Worm (Caenorhabditis elegans): Measurements from ENCODE around the gene Y57A10C.1.
A peak's percentile ranks its signal among the peaks of the same experiment; 100 is the strongest.

Gene Y57A10C.1

DNA sequence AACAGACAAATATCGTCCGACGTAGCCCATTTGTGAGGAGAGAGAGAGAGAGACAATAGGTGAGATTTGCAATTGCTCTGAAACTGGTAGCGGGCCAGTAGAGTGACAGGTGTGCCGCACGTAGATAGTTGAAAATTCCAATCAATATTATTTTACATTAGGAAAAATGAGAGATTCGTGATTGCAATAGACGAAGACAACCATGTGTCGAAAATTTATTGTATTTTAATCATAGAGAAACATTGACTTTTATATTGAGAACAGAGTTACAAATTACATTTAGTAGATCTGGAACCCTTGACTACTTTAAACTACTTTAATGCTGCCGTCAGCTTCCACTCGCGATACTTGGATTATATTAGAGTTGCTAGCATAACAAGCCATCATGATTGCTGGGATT, at the start of gene Y57A10C.1:
TSS of gene Y57A10C.1 (minus strand) at position 101 of the 400 bp plus-strand sequence.
- no peak for TF ChIP-seq lin-11 (tag; optimal IDR thresholded peaks at IDR 0.05)
- no peak for TF ChIP-seq nhr-11 (tag; optimal IDR thresholded peaks at IDR 0.05)
- no peak for TF ChIP-seq snpc-4 (tag; optimal IDR thresholded peaks at IDR 0.05)
- TF ChIP-seq skn-1 (tag; optimal IDR thresholded peaks at IDR 0.05), result no peak
- no peak for TF ChIP-seq elt-3 (tag; optimal IDR thresholded peaks at IDR 0.05)
- no peak for TF ChIP-seq ztf-1 (GFP tag; conservative IDR thresholded peaks at IDR 0.05)
- no peak for TF ChIP-seq nhr-12 (tag; optimal IDR thresholded peaks at IDR 0.05)
- no peak for TF ChIP-seq elt-1 (tag; optimal IDR thresholded peaks at IDR 0.05)
- TF ChIP-seq mab-5 (tag; optimal IDR thresholded peaks at IDR 0.05), result no peak
- TF ChIP-seq lsy-2 (tag; optimal IDR thresholded peaks at IDR 0.05), result no peak
- no peak for TF ChIP-seq crh-2 (tag; optimal IDR thresholded peaks at IDR 0.05)
- TF ChIP-seq nhr-23 (tag; optimal IDR thresholded peaks at IDR 0.05), result no peak
- TF ChIP-seq egl-27 (tag; optimal IDR thresholded peaks at IDR 0.05), result no peak
- no peak for TF ChIP-seq nhr-129 (tag; optimal IDR thresholded peaks at IDR 0.05)
- no peak for TF ChIP-seq mdl-1 (tag; optimal IDR thresholded peaks at IDR 0.05)
- TF ChIP-seq lin-13 (GFP tag; optimal IDR thresholded peaks at IDR 0.05), result no peak
- no peak for TF ChIP-seq Y55F3AM.14 (GFP tag; optimal IDR thresholded peaks at IDR 0.05)
- TF ChIP-seq sma-9 (GFP tag; optimal IDR thresholded peaks at IDR 0.05), result no peak
- TF ChIP-seq sma-9 (tag; optimal IDR thresholded peaks at IDR 0.05), result no peak

DNA sequence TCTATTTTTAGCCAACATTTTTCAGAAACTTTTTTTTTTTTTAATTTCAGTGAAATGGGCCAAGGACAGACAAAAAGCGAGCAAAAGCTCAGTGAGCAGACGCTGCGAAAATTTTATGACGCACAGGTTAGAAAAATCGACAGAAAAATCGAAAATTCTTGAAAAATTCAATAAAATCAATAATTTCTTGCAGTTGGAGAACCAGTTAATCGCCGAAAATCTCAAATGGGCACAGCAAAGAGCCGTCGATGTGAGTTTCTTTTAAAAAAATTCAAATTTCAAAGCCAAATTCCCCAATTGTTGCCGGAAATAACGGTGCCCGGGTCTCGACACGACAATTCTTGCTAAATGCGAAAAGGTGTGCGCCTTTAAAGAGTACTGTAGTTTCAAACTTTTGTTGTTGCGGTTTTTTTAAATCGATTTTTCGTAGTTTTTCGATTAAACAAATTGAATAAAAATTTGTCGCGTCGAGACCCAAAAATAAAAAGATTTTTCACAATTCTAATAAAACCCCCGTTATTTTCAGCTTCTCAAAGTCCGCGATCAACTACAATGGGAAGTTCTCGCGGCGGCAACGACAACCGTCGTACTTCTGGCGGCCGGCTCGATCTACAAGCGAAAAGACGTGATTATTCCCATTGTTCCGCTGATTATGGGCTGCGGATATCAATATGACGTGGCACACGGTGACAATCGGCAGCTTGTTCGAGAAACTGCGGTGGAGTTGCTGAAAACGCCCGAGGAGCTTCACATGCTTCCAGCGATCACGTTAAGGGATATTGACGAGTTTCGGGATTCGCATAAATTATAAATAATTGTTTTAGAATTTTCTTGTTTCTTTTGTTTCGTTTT, 48.5 kb upstream of the Y57A10C.1 start, which contains the start of gene tag-280:
TSS of gene tag-280 (plus strand) at position 51 of the 852 bp plus-strand sequence.
- TF ChIP-seq snpc-4 (tag; optimal IDR thresholded peaks at IDR 0.05), result no peak
- no peak for TF ChIP-seq sem-4 (tag; optimal IDR thresholded peaks at IDR 0.05)
- no peak for TF ChIP-seq peb-1 (tag; optimal IDR thresholded peaks at IDR 0.05)
- TF ChIP-seq lsy-2 (tag; optimal IDR thresholded peaks at IDR 0.05), result no peak
- TF ChIP-seq Y55F3AM.14 (GFP tag; optimal IDR thresholded peaks at IDR 0.05), result no peak
- TF ChIP-seq dmd-4 (tag; optimal IDR thresholded peaks at IDR 0.05), result no peak
- TF ChIP-seq unc-62 (GFP tag; optimal IDR thresholded peaks at IDR 0.05), result no peak
- no peak for TF ChIP-seq lin-11 (tag; optimal IDR thresholded peaks at IDR 0.05)
- TF ChIP-seq nhr-21 (tag; optimal IDR thresholded peaks at IDR 0.05), result no peak
- TF ChIP-seq skn-1 (tag; optimal IDR thresholded peaks at IDR 0.05), result no peak
- no peak for TF ChIP-seq sma-9 (GFP tag; optimal IDR thresholded peaks at IDR 0.05)
- TF ChIP-seq sma-9 (tag; optimal IDR thresholded peaks at IDR 0.05), result no peak
- TF ChIP-seq ceh-16 (tag; optimal IDR thresholded peaks at IDR 0.05), result no peak
- no peak for TF ChIP-seq crh-2 (tag; optimal IDR thresholded peaks at IDR 0.05)
- TF ChIP-seq fos-1 (tag; optimal IDR thresholded peaks at IDR 0.05), result no peak
- TF ChIP-seq nhr-10 (tag; optimal IDR thresholded peaks at IDR 0.05), result no peak
- no peak for TF ChIP-seq aly-2 (tag; optimal IDR thresholded peaks at IDR 0.05)
- no peak for TF ChIP-seq elt-1 (tag; optimal IDR thresholded peaks at IDR 0.05)
- TF ChIP-seq F13H6.1 (tag; optimal IDR thresholded peaks at IDR 0.05), result no peak
- TF ChIP-seq ceh-82 (tag; optimal IDR thresholded peaks at IDR 0.05), result no peak

ce11 chrII:12459422-12459821, 47.1 kb upstream of the Y57A10C.1 start, which contains the start of gene tag-281:
tag-281 (plus strand) TSS chrII:12459761.
- TF ChIP-seq fos-1 (tag; optimal IDR thresholded peaks at IDR 0.05) (no peak), unc-39 (tag; optimal IDR thresholded peaks at IDR 0.05) (no peak), mbf-1 (tag; optimal IDR thresholded peaks at IDR 0.05) (no peak), egl-27 (tag; optimal IDR thresholded peaks at IDR 0.05) (peak; percentile 71), nhr-25 (tag; optimal IDR thresholded peaks at IDR 0.05) (peak; percentile 81), peb-1 (tag; optimal IDR thresholded peaks at IDR 0.05) (no peak), R02D3.7 (tag; optimal IDR thresholded peaks at IDR 0.05) (peak; percentile 49), sma-9 (GFP tag; optimal IDR thresholded peaks at IDR 0.05) (peak; percentile 86), sma-9 (tag; optimal IDR thresholded peaks at IDR 0.05) (no peak), lin-11 (tag; optimal IDR thresholded peaks at IDR 0.05) (peak; percentile 66), alr-1 (tag; optimal IDR thresholded peaks at IDR 0.05) (no peak), mdl-1 (tag; optimal IDR thresholded peaks at IDR 0.05) (peak in 1 of 2 experiments; percentile 14), snpc-4 (tag; optimal IDR thresholded peaks at IDR 0.05) (peak; percentile 85), nhr-10 (tag; optimal IDR thresholded peaks at IDR 0.05) (peak; percentile 41), unc-62 (GFP tag; optimal IDR thresholded peaks at IDR 0.05) (no peak), nhr-77 (tag; optimal IDR thresholded peaks at IDR 0.05) (no peak), nhr-237 (tag; optimal IDR thresholded peaks at IDR 0.05) (peak; percentile 49), nhr-6 (tag; optimal IDR thresholded peaks at IDR 0.05) (peak; percentile 13), C34F6.9 (tag; optimal IDR thresholded peaks at IDR 0.05) (peak; percentile 85), unc-55 (GFP tag; optimal IDR thresholded peaks at IDR 0.05) (peak; percentile 93), crh-2 (tag; optimal IDR thresholded peaks at IDR 0.05) (peak; percentile 82), F13H6.1 (tag; optimal IDR thresholded peaks at IDR 0.05) (peak; percentile 74), nhr-21 (tag; optimal IDR thresholded peaks at IDR 0.05) (peak; percentile 72), nhr-23 (tag; optimal IDR thresholded peaks at IDR 0.05) (no peak), elt-1 (tag; optimal IDR thresholded peaks at IDR 0.05) (no peak), ama-1 (optimal IDR thresholded peaks at IDR 0.05) (no peak), ZK546.5 (tag; optimal IDR thresholded peaks at IDR 0.05) (peak; percentile 47), lsy-2 (tag; optimal IDR thresholded peaks at IDR 0.05) (peak; percentile 86 to 92), mab-5 (tag; optimal IDR thresholded peaks at IDR 0.05) (peak; percentile 68), zag-1 (tag; optimal IDR thresholded peaks at IDR 0.05) (peak; percentile 7), elt-3 (tag; optimal IDR thresholded peaks at IDR 0.05) (no peak), sem-4 (tag; optimal IDR thresholded peaks at IDR 0.05) (peak; percentile 58), ceh-82 (tag; optimal IDR thresholded peaks at IDR 0.05) (no peak), lin-13 (GFP tag; optimal IDR thresholded peaks at IDR 0.05) (peak; percentile 85), ztf-4 (tag; optimal IDR thresholded peaks at IDR 0.05) (peak; percentile 36), gmeb-1 (tag; optimal IDR thresholded peaks at IDR 0.05) (peak; percentile 99), sma-3 (GFP tag; optimal IDR thresholded peaks at IDR 0.05) (peak; percentile 82)

Data from whole organism, L2 larva.